Worm (Caenorhabditis elegans): Measurements from ENCODE around the gene spcs-2.

ce11 chrIII:12892767-12893166, 17.9 kb downstream of the spcs-2 start:
- no peak for TF ChIP-seq elt-1 (tag; optimal IDR thresholded peaks at IDR 0.05)
- no peak for TF ChIP-seq lin-39 (tag; optimal IDR thresholded peaks at IDR 0.05)
- TF ChIP-seq ztf-4 (tag; optimal IDR thresholded peaks at IDR 0.05), result no peak
- TF ChIP-seq fos-1 (tag; optimal IDR thresholded peaks at IDR 0.05), result no peak
- no peak for TF ChIP-seq nhr-23 (tag; optimal IDR thresholded peaks at IDR 0.05)
- TF ChIP-seq tbx-2 (tag; optimal IDR thresholded peaks at IDR 0.05), result no peak

Data from whole organism, L3 larva.